Fruit fly (Drosophila melanogaster) S2 (cell line): ENCODE results near the gene ppk23.

Source experiments
- CG8478 ChIP-seq: fragments of >200 bp; optimal IDR thresholded peaks from 2 replicates; lab custom pipeline; 2018
- CTCF ChIP-seq, 2 experiments: fragments of >200 bp; optimal IDR thresholded peaks; 2 replicates each; lab custom pipeline; 2018

dm6 chrX:17597622-17598021 is 28.6 kb upstream of the ppk23 start:
- TF ChIP-seq CG8478 (lab: Kevin White, UChicago) (no peak), CTCF (optimal IDR thresholded peaks at IDR 0.05; lab: Kevin White, UChicago) (no peak)
